Worm (Caenorhabditis elegans): Measurements from ENCODE around the gene gmeb-1.

DNA sequence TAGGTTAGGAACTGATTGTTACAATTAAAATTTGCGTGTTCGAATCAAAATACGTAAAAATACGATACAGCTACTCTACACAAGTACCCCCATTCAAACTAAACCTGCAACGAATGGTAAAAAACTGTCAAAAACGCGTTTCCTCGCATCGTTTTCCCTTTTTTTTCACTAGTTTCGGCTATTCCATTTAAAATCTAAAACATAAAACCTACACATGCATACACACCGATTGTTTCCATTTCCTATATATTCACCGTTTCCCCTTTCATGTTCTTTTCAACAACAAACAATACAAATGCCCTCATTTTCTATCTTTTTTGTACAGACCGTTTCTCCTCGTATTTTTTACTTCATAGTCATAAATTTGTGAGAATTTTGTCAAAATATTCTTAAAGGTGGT, 49.4 kb downstream of the gmeb-1 start:
- TF ChIP-seq unc-62 (GFP tag; optimal IDR thresholded peaks at IDR 0.05) (no peak), nhr-28 (tag; optimal IDR thresholded peaks at IDR 0.05) (no peak)

All from whole organism, mixed stage, embryonic.